Worm (Caenorhabditis elegans) whole organism, young adult: Measurements from ENCODE around the gene mul-1.

ENCODE experiments used
- F49E8.2 ChIP-seq: sonication (generic microtip); optimal IDR thresholded peaks from 3 replicates; lab custom pipeline; 2017; ENCODE audit warnings: missing genetic modification characterization, mild to moderate bottlenecking, missing compliant biosample characterization, antibody characterized with exemption, moderate library complexity; ENCODE audit not compliant: insufficient read depth
- ceh-40 ChIP-seq: fragments of 200-800 bp; sonication (Bioruptor generic); IDR thresholded peaks from 2 replicates; pipeline ENCODE4 v1.3.6; 2022; ENCODE audit warnings: missing genetic modification characterization, missing compliant biosample characterization
- chd-7 ChIP-seq: sonication (generic microtip); optimal IDR thresholded peaks from 2 replicates; lab custom pipeline; 2016; ENCODE audit warnings: mild to moderate bottlenecking, missing genetic modification characterization, moderate library complexity, missing compliant biosample characterization
- hrde-1 ChIP-seq: sonication (generic microtip); optimal IDR thresholded peaks from 2 replicates; lab custom pipeline; 2016; ENCODE audit warnings: missing genetic modification characterization, mild to moderate bottlenecking, missing compliant biosample characterization, moderate library complexity, missing genotype, missing genetic modification reagents, borderline replicate concordance
- lag-1 ChIP-seq: fragments of 200-800 bp; sonication (Bioruptor generic); IDR thresholded peaks from 2 replicates; pipeline ENCODE4 v1.3.6; 2022; ENCODE audit warnings: missing genetic modification reagents, missing genetic modification characterization, missing compliant biosample characterization
- nfyb-1 ChIP-seq: fragments of 200-800 bp; sonication (Bioruptor generic); IDR thresholded peaks from 2 replicates; pipeline ENCODE4 v1.3.6; 2022; ENCODE audit warnings: missing genetic modification reagents, missing genetic modification characterization, missing compliant biosample characterization
- snpc-4 ChIP-seq, 5 experiments: fragments of 150-350 bp in 1 of 5; sonication (generic microtip) in 4 of 5; optimal IDR thresholded peaks; 2 replicates each; lab custom pipeline; 2014 to 2018; ENCODE audit warnings: missing genetic modification characterization in 5 of 5, missing biosample characterization in 3 of 5, antibody characterized with exemption in 2 of 5, mild to moderate bottlenecking in 2 of 5, missing compliant biosample characterization in 2 of 5, missing genotype in 2 of 5, moderate library complexity in 2 of 5, missing genetic modification reagents in 1 of 5
- somi-1 ChIP-seq: fragments of 200-800 bp; sonication (Bioruptor generic); optimal IDR thresholded peaks from 2 replicates; lab custom pipeline; 2018; ENCODE audit warnings: mild to moderate bottlenecking, missing genetic modification characterization, missing compliant biosample characterization
- ztf-3 ChIP-seq: fragments of 200-800 bp; sonication (Bioruptor generic); optimal IDR thresholded peaks from 2 replicates; lab custom pipeline; 2018; ENCODE audit warnings: mild to moderate bottlenecking, missing genetic modification characterization, missing compliant biosample characterization

ce11 chrIV:4137472-4137871 is 14.5 kb upstream of the mul-1 start, which contains the start of gene F49F1.9:
- TF ChIP-seq ceh-40, result no peak
- TF ChIP-seq ztf-3 (GFP tag; lab: Kevin White, UChicago), result no peak
- TF ChIP-seq F49E8.2, result no peak
- no peak for TF ChIP-seq somi-1 (GFP tag; lab: Kevin White, UChicago)
- TF ChIP-seq chd-7, result no peak
- no peak for TF ChIP-seq hrde-1 (tag; lab: Kevin White, UChicago)
- TF ChIP-seq lag-1 (GFP tag; lab: Robert Waterston, UW), result no peak
- no peak for TF ChIP-seq snpc-4 (GFP tag; optimal IDR thresholded peaks at IDR 0.05; lab: Kevin White, UChicago)
- TF ChIP-seq snpc-4 (tag; optimal IDR thresholded peaks at IDR 0.05; lab: Kevin White, UChicago), result no peak
- no peak for TF ChIP-seq nfyb-1 (GFP tag; lab: Robert Waterston, UW)
